Fruit fly (Drosophila melanogaster): ENCODE results near the gene jub.

jub gene

dm6 chrX:13811480-13811879 lies 18.6 kb downstream of the jub start, which contains the start of gene CG11095 (continued):
- TF ChIP-seq CG14860 (GFP tag; IDR thresholded peaks at IDR 0.05; ENCODE audit: partially characterized antibody): no peak
- peak; percentile 43 for TF ChIP-seq stwl (tag; optimal IDR thresholded peaks at IDR 0.05)
- peak; percentile 54 for TF ChIP-seq CG15514 (GFP tag; optimal IDR thresholded peaks at IDR 0.05)
- TF ChIP-seq dysf (GFP tag; IDR thresholded peaks at IDR 0.05): no peak
- TF ChIP-seq dmrt99B (tag; optimal IDR thresholded peaks at IDR 0.05): no peak
- peak in 1 of 2 experiments; percentile 34 for TF ChIP-seq bsh (GFP tag; optimal IDR thresholded peaks at IDR 0.05)
- TF ChIP-seq Oli (tag; optimal IDR thresholded peaks at IDR 0.05): no peak
- TF ChIP-seq wek (GFP tag; optimal IDR thresholded peaks at IDR 0.05): no peak
- 0 out of 2 replicates have a peak, but pooled peaks have one; percentile 35 for TF ChIP-seq E2f2 (GFP tag; IDR thresholded peaks at IDR 0.05)
- peak; percentile 80 for TF ChIP-seq ssp (GFP tag; IDR thresholded peaks at IDR 0.05)
- peak; percentile 19 for TF ChIP-seq CTCF (GFP tag; optimal IDR thresholded peaks at IDR 0.05)
- no peak for TF ChIP-seq vvl (GFP tag; IDR thresholded peaks at IDR 0.05)
- no peak for TF ChIP-seq ci (GFP tag; IDR thresholded peaks at IDR 0.05)
- no peak for TF ChIP-seq Awh (GFP tag; IDR thresholded peaks at IDR 0.05)
- TF ChIP-seq knrl (GFP tag; IDR thresholded peaks at IDR 0.05; ENCODE audit: partially characterized antibody): peak; percentile 51; the same call in 1 of the 3 replicates
- TF ChIP-seq Deaf1 (tag; optimal IDR thresholded peaks at IDR 0.05): no peak
- peak; percentile 24 for TF ChIP-seq MESR4 (GFP tag; optimal IDR thresholded peaks at IDR 0.05)
- no peak for TF ChIP-seq Stat92E (GFP tag; optimal IDR thresholded peaks at IDR 0.05)
- no peak for TF ChIP-seq CG1024 (GFP tag; IDR thresholded peaks at IDR 0.05)
- no peak for TF ChIP-seq tna (GFP tag; IDR thresholded peaks at IDR 0.05; ENCODE audit: partially characterized antibody)
- no peak for TF ChIP-seq Lim3 (GFP tag; IDR thresholded peaks at IDR 0.05)
- no peak for TF ChIP-seq CG31224 (GFP tag; IDR thresholded peaks at IDR 0.05)
- no peak for TF ChIP-seq ftz-f1 (GFP tag; optimal IDR thresholded peaks at IDR 0.05)
- peak; percentile 73 for TF ChIP-seq nom (GFP tag; optimal IDR thresholded peaks at IDR 0.05)
- TF ChIP-seq bcd (GFP tag; optimal IDR thresholded peaks at IDR 0.05): no peak
- TF ChIP-seq bowl (GFP tag; IDR thresholded peaks at IDR 0.05): no peak
- TF ChIP-seq HmgD (GFP tag; optimal IDR thresholded peaks at IDR 0.05): no peak
- TF ChIP-seq CG3838 (GFP tag; optimal IDR thresholded peaks at IDR 0.05): no peak
- no peak for TF ChIP-seq CG30403 (GFP tag; optimal IDR thresholded peaks at IDR 0.05)
- TF ChIP-seq Lpt (GFP tag; optimal IDR thresholded peaks at IDR 0.05): no peak

- peak; percentile 10; the same call in 1 of the 3 replicates for TF ChIP-seq gce (GFP tag; IDR thresholded peaks at IDR 0.05)
- peak; percentile 39 for TF ChIP-seq CG15696 (tag; optimal IDR thresholded peaks at IDR 0.05)
- TF ChIP-seq bsh (GFP tag; optimal IDR thresholded peaks at IDR 0.05): peak in 1 of 2 experiments; percentile 32
- TF ChIP-seq CG2199 (GFP tag; IDR thresholded peaks at IDR 0.05): 0 out of 3 replicates have a peak, but pooled peaks have one; percentile 66
- peak; percentile 13 for TF ChIP-seq CG1603 (tag; optimal IDR thresholded peaks at IDR 0.05)
- peak; percentile 32 for TF ChIP-seq fd64A (GFP tag; optimal IDR thresholded peaks at IDR 0.05)
- TF ChIP-seq Sry-δ (GFP tag; optimal IDR thresholded peaks at IDR 0.05): peak; percentile 26
- peak; percentile 47 for TF ChIP-seq Xrp1 (GFP tag; IDR thresholded peaks at IDR 0.05)
- TF ChIP-seq dmrt11E (tag; optimal IDR thresholded peaks at IDR 0.05): peak; percentile 16
- peak; percentile 76 for TF ChIP-seq CG1832 (GFP tag; optimal IDR thresholded peaks at IDR 0.05)
- no peak for TF ChIP-seq CG7271 (tag; optimal IDR thresholded peaks at IDR 0.05)
- TF ChIP-seq lab (GFP tag; optimal IDR thresholded peaks at IDR 0.05): peak; percentile 5
- TF ChIP-seq chm (GFP tag; IDR thresholded peaks at IDR 0.05): no peak
- no peak for TF ChIP-seq CG13424 (tag; optimal IDR thresholded peaks at IDR 0.05)
- TF ChIP-seq cg (GFP tag; optimal IDR thresholded peaks at IDR 0.05): peak; percentile 82
- peak; percentile 32 for TF ChIP-seq D (optimal IDR thresholded peaks at IDR 0.05)
- TF ChIP-seq D (GFP tag; optimal IDR thresholded peaks at IDR 0.05): no peak
- TF ChIP-seq CG30431 (GFP tag; optimal IDR thresholded peaks at IDR 0.05): no peak
- peak; percentile 8 for TF ChIP-seq CG33557 (GFP tag; optimal IDR thresholded peaks at IDR 0.05)
- TF ChIP-seq z (GFP tag; IDR thresholded peaks at IDR 0.05): peak; percentile 91
- peak; percentile 42 for TF ChIP-seq ATbp (GFP tag; optimal IDR thresholded peaks at IDR 0.05)
- TF ChIP-seq Ets65A (GFP tag): no peak
- peak; percentile 12; the same call in 1 of the 3 replicates for TF ChIP-seq dysf (GFP tag; IDR thresholded peaks at IDR 0.05)
- TF ChIP-seq sens (GFP tag): peak; percentile 87
Measured at dm6 chrX:13805554-13805953, 24.6 kb downstream of the jub start.

Measured in whole organism, embryonic.